Fruit fly (Drosophila melanogaster): Measurements from ENCODE around the gene CG11889.

CG11889 gene

DNA sequence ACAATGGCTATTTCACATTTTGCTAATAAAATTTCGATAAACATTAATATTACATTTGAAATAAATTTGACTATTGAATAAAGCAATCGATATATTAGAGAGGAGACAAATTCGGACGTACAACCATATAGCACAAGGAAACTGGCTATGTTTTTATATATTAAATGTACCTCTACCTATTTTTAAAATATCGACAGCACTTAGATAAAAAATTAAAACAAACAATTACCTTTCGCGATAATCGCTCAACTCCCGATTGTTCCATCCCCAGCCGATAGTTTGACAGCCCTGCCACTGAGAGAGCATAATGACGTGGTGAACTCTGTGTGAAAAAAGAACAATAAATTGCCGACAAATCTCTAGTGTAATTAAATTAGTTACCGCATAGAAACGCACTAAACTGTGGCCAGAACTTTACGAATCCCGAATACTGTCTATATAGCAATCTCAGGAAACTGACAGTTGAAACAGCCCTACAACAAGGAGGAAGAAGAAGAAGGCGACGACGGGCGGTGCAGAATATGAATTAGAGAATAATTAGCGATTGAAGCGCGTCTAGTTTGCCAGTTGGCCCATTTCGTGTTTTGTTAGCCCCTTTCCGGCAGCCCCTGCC is 11.3 kb upstream of the CG11889 start, which contains the start of gene CG11857 (continued):
- TF ChIP-seq Dp (GFP tag; optimal IDR thresholded peaks at IDR 0.05) (peak; percentile 65), Hmr (GFP tag; optimal IDR thresholded peaks at IDR 0.05) (peak; percentile 97), Bdp1 (GFP tag; optimal IDR thresholded peaks at IDR 0.05) (peak; percentile 93), exex (tag; optimal IDR thresholded peaks at IDR 0.05) (peak; percentile 89), nmo (GFP tag; optimal IDR thresholded peaks at IDR 0.05) (peak; percentile 99), Fer2 (tag; optimal IDR thresholded peaks at IDR 0.05) (peak; percentile 97), tll (GFP tag; optimal IDR thresholded peaks at IDR 0.05) (peak; percentile 45 to 68), CG9609 (GFP tag; optimal IDR thresholded peaks at IDR 0.05) (peak; percentile 98), dysf (GFP tag; IDR thresholded peaks at IDR 0.05) (peak; percentile 99), CG7357 (GFP tag; IDR thresholded peaks at IDR 0.05) (peak; percentile 95), CG9727 (GFP tag; optimal IDR thresholded peaks at IDR 0.05) (peak; percentile 98), bcd (GFP tag; optimal IDR thresholded peaks at IDR 0.05) (peak; percentile 97), cg (GFP tag; optimal IDR thresholded peaks at IDR 0.05) (no peak), Sry-β (GFP tag; optimal IDR thresholded peaks at IDR 0.05) (peak; percentile 78), maf-S (GFP tag; optimal IDR thresholded peaks at IDR 0.05) (peak; percentile 98), slou (GFP tag; optimal IDR thresholded peaks at IDR 0.05) (peak; percentile 98), gfzf (GFP tag; optimal IDR thresholded peaks at IDR 0.05) (peak; percentile 44), repo (GFP tag; optimal IDR thresholded peaks at IDR 0.05) (peak; percentile 95), dmrt11E (tag; optimal IDR thresholded peaks at IDR 0.05) (peak; percentile 98), cas (GFP tag; IDR thresholded peaks at IDR 0.05) (peak; percentile 98), CG11398 (GFP tag; optimal IDR thresholded peaks at IDR 0.05) (peak; percentile 94), ac (GFP tag; optimal IDR thresholded peaks at IDR 0.05) (peak; percentile 89), Spps (tag; optimal IDR thresholded peaks at IDR 0.05) (peak; percentile 94), CG13287 (GFP tag; IDR thresholded peaks at IDR 0.05; ENCODE audit: partially characterized antibody) (peak; percentile 100), CG18262 (tag; optimal IDR thresholded peaks at IDR 0.05) (peak; percentile 96), D (optimal IDR thresholded peaks at IDR 0.05) (no peak), D (GFP tag; optimal IDR thresholded peaks at IDR 0.05) (peak; percentile 96), az2 (GFP tag; optimal IDR thresholded peaks at IDR 0.05) (peak; percentile 99), CG6272 (GFP tag; IDR thresholded peaks at IDR 0.05) (peak; percentile 99), fu2 (GFP tag; optimal IDR thresholded peaks at IDR 0.05) (peak; percentile 97), chn (GFP tag; optimal IDR thresholded peaks at IDR 0.05) (peak; percentile 98), CG7839 (tag; optimal IDR thresholded peaks at IDR 0.05) (peak; percentile 98), CG11560 (tag; IDR thresholded peaks at IDR 0.05) (peak; percentile 93), E2f2 (GFP tag; IDR thresholded peaks at IDR 0.05) (peak; percentile 90), rib (GFP tag; IDR thresholded peaks at IDR 0.05) (peak; percentile 99), CG10543 (GFP tag; optimal IDR thresholded peaks at IDR 0.05) (peak; percentile 95), Max (GFP tag; optimal IDR thresholded peaks at IDR 0.05) (peak; percentile 98), MBD-R2 (GFP tag; IDR thresholded peaks at IDR 0.05) (peak; percentile 99), CG12071 (GFP tag; optimal IDR thresholded peaks at IDR 0.05) (peak; percentile 89), CG3163 (GFP tag; optimal IDR thresholded peaks at IDR 0.05) (peak; percentile 87), mam (GFP tag; optimal IDR thresholded peaks at IDR 0.05) (peak; percentile 99), CG10267 (tag; optimal IDR thresholded peaks at IDR 0.05) (peak; percentile 94), vvl (GFP tag; IDR thresholded peaks at IDR 0.05) (peak; percentile 99), cad (GFP tag; optimal IDR thresholded peaks at IDR 0.05) (no peak), GATAe (GFP tag; conservative IDR thresholded peaks at IDR 0.05) (peak; percentile 97), CG17802 (tag; optimal IDR thresholded peaks at IDR 0.05) (peak; percentile 88), crp (GFP tag; optimal IDR thresholded peaks at IDR 0.05) (peak in 1 of 2 experiments; percentile 72), YL-1 (GFP tag; optimal IDR thresholded peaks at IDR 0.05) (peak; percentile 97), Hand (GFP tag; optimal IDR thresholded peaks at IDR 0.05) (peak; percentile 86), mirr (GFP tag; optimal IDR thresholded peaks at IDR 0.05) (peak; percentile 95)
